Worm (Caenorhabditis elegans): ENCODE measurements around the gene Y41C4A.8.

- no peak for TF ChIP-seq ets-7 (tag; optimal IDR thresholded peaks at IDR 0.05)
- no peak for TF ChIP-seq flt-1 (GFP tag; IDR thresholded peaks at IDR 0.05)
- no peak for TF ChIP-seq hmbx-1 (tag; optimal IDR thresholded peaks at IDR 0.05)
- no peak for TF ChIP-seq tbx-11 (GFP tag; IDR thresholded peaks at IDR 0.05)
- TF ChIP-seq ama-1 (optimal IDR thresholded peaks at IDR 0.05) = no peak
- no peak for TF ChIP-seq F13C5.2 (tag; optimal IDR thresholded peaks at IDR 0.05)
- TF ChIP-seq tra-4 (tag; optimal IDR thresholded peaks at IDR 0.05) = no peak
- TF ChIP-seq pes-1 (GFP tag; IDR thresholded peaks at IDR 0.05) = no peak
- TF ChIP-seq ceh-36 (tag; optimal IDR thresholded peaks at IDR 0.05) = no peak
- TF ChIP-seq aly-1 (tag; optimal IDR thresholded peaks at IDR 0.05) = no peak
- no peak for TF ChIP-seq sea-1 (GFP tag; conservative IDR thresholded peaks at IDR 0.05)
- TF ChIP-seq hnd-1 (tag; optimal IDR thresholded peaks at IDR 0.05) = no peak
- TF ChIP-seq scrt-1 (GFP tag; IDR thresholded peaks at IDR 0.05) = no peak
- TF ChIP-seq hmg-4 (GFP tag; optimal IDR thresholded peaks at IDR 0.05) = no peak
These were observed 19.3 kb downstream of the Y41C4A.8 start for ce11 chrIII:11689303-11689702.

All from whole organism, early embryonic.